Worm (Caenorhabditis elegans) whole organism, L3 larva: ENCODE results near the gene C16D9.6.

Experiments used
- R02D3.7 ChIP-seq: fragments of 150-350 bp; optimal IDR thresholded peaks from 2 replicates; lab custom pipeline; 2014; ENCODE audit warnings: missing biosample characterization, missing genetic modification characterization
- ama-1 ChIP-seq: fragments of 150-350 bp; optimal IDR thresholded peaks from 2 replicates; lab custom pipeline; 2018
- ceh-16 ChIP-seq: sonication (generic microtip); optimal IDR thresholded peaks from 2 replicates; lab custom pipeline; 2017; ENCODE audit warnings: missing biosample characterization, missing genetic modification characterization
- ceh-9 ChIP-seq: sonication (generic microtip); optimal IDR thresholded peaks from 2 replicates; lab custom pipeline; 2018; ENCODE audit warnings: missing biosample characterization, missing genetic modification characterization
- lin-15B ChIP-seq: fragments of 150-350 bp; optimal IDR thresholded peaks from 2 replicates; lab custom pipeline; 2014; ENCODE audit warnings: missing biosample characterization, missing genetic modification characterization
- nhr-11 ChIP-seq: fragments of 150-350 bp; optimal IDR thresholded peaks from 2 replicates; lab custom pipeline; 2014; ENCODE audit warnings: missing biosample characterization, missing genetic modification characterization
- nhr-237 ChIP-seq: fragments of 150-350 bp; optimal IDR thresholded peaks from 2 replicates; lab custom pipeline; 2014; ENCODE audit warnings: missing biosample characterization, missing genetic modification characterization
- nhr-25 ChIP-seq: sonication (generic microtip); optimal IDR thresholded peaks from 2 replicates; lab custom pipeline; 2017; ENCODE audit warnings: missing biosample characterization, missing genetic modification characterization
- nhr-28 ChIP-seq: fragments of 150-350 bp; optimal IDR thresholded peaks from 2 replicates; lab custom pipeline; 2014; ENCODE audit warnings: missing biosample characterization, missing genetic modification characterization
- nhr-67 ChIP-seq: fragments of 150-350 bp; optimal IDR thresholded peaks from 2 replicates; lab custom pipeline; 2014; ENCODE audit warnings: missing biosample characterization, missing genetic modification characterization
- nhr-76 ChIP-seq: fragments of 150-350 bp; sonication (generic microtip); optimal IDR thresholded peaks from 5 replicates; lab custom pipeline; 2014; ENCODE audit warnings: missing biosample characterization, missing genetic modification characterization
- pha-4 ChIP-seq: fragments of 150-350 bp; optimal IDR thresholded peaks from 2 replicates; lab custom pipeline; 2014; ENCODE audit warnings: missing biosample characterization, missing genetic modification reagents, missing genetic modification characterization
- ztf-11 ChIP-seq: fragments of 150-350 bp; optimal IDR thresholded peaks from 2 replicates; lab custom pipeline; 2014; ENCODE audit warnings: missing biosample characterization, missing genetic modification characterization
- ztf-4 ChIP-seq: fragments of 150-350 bp; optimal IDR thresholded peaks from 2 replicates; lab custom pipeline; 2014; ENCODE audit warnings: missing biosample characterization, missing genetic modification characterization

DNA sequence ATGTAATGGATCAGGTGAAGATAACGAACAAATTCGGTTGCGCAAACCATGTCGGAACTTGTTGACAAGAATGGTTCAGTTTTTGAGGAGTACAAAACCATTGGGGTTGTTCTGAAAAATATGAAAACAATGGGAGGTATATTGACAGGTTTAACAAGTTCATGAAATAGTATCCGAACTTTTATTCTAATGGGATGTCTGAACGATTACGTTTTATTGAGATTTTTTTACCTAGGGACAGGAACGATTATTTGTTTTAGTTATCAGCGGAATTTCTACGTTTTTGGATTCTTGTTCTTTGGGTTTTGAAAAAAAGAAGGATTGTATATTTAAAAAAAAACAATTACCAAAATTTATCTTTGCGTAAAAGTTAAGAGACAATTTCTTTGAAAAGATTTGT, 30.7 kb upstream of the C16D9.6 start, which contains the start of gene str-135:
- TF ChIP-seq lin-15B (tag; lab: Kevin White, UChicago) (no peak), nhr-237 (tag; lab: Kevin White, UChicago) (no peak), nhr-76 (no peak), nhr-28 (tag; lab: Kevin White, UChicago) (no peak), nhr-25 (tag; lab: Kevin White, UChicago) (no peak), ceh-9 (tag; lab: Kevin White, UChicago) (no peak), ama-1 (lab: Kevin White, UChicago) (no peak), pha-4 (no peak), ztf-4 (tag; lab: Kevin White, UChicago) (no peak), R02D3.7 (no peak), nhr-11 (tag; lab: Kevin White, UChicago) (no peak), ceh-16 (tag; lab: Kevin White, UChicago) (no peak), ztf-11 (tag; lab: Kevin White, UChicago) (no peak), nhr-67 (tag; lab: Kevin White, UChicago) (no peak)
